Worm (Caenorhabditis elegans) whole organism, late embryonic: ENCODE measurements around the gene old-1.

Source experiments
- che-1 ChIP-seq: sonication (generic microtip); optimal IDR thresholded peaks from 2 replicates; lab custom pipeline; 2016; ENCODE audit warnings: mild to moderate bottlenecking, missing genetic modification characterization, missing compliant biosample characterization
- dve-1 ChIP-seq: sonication (generic microtip); optimal IDR thresholded peaks from 2 replicates; lab custom pipeline; 2017; ENCODE audit warnings: antibody characterized with exemption, mild to moderate bottlenecking, missing genetic modification characterization, missing compliant biosample characterization
- fkh-10 ChIP-seq: fragments of 150-350 bp; optimal IDR thresholded peaks from 2 replicates; lab custom pipeline; 2014; ENCODE audit warnings: missing biosample characterization, missing genetic modification reagents, missing genetic modification characterization
- hlh-13 ChIP-seq: fragments of 200-800 bp; sonication (Bioruptor generic); optimal IDR thresholded peaks from 2 replicates; lab custom pipeline; 2018; ENCODE audit warnings: mild to moderate bottlenecking, missing genetic modification characterization, missing compliant biosample characterization
- nfya-1 ChIP-seq: sonication (generic microtip); optimal IDR thresholded peaks from 2 replicates; lab custom pipeline; 2017; ENCODE audit warnings: missing genetic modification characterization, mild to moderate bottlenecking, missing compliant biosample characterization, antibody characterized with exemption, moderate library complexity
- pax-1 ChIP-seq: fragments of 150-350 bp; optimal IDR thresholded peaks from 2 replicates; lab custom pipeline; 2014; ENCODE audit warnings: missing biosample characterization, missing genetic modification characterization
- pqm-1 ChIP-seq: sonication (generic microtip); optimal IDR thresholded peaks from 2 replicates; lab custom pipeline; 2016; ENCODE audit warnings: missing genetic modification characterization, missing compliant biosample characterization
- sox-2 ChIP-seq: fragments of 200-800 bp; sonication (Bioruptor generic); IDR thresholded peaks from 2 replicates; pipeline ENCODE4 v1.3.6; 2022; ENCODE audit warnings: missing genetic modification reagents, missing genetic modification characterization, missing compliant biosample characterization
- syd-9 ChIP-seq: sonication (generic microtip); optimal IDR thresholded peaks from 2 replicates; lab custom pipeline; 2016; ENCODE audit warnings: mild to moderate bottlenecking, missing genetic modification characterization, moderate library complexity, missing compliant biosample characterization

DNA sequence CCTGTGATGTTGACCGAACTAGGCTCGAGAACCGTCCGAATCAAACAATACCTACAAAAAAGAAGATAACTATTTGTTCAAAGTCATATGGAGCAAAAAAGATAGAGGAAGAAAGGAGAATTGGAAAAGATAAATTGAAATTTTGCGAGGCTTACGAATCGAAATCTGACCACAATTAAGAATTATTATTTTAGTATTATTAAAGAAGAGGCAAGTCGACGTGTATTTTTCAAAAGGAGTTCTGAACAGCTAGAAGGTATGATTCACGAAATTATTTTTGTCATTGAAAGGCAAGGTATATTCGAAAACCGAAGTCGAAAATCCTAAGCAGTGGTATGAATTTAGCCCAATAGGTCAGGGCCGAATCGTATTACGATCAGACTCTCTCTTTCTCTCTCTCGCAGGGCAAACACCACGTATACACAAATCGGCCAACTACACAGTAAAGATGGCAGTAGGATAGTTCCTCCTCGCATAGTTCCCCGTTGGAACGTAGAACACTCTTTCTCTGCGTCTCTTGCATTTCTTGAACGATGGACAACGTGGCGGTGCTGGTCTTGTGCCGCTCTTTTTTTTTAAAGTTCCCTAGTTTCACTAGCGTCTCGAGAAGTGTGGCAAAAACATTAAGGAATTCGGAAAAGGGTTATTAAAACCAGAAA lies 22.6 kb upstream of the old-1 start, which contains the start of gene vgln-1:
- TF ChIP-seq dve-1 (tag; lab: Kevin White, UChicago) (no peak), che-1 (tag; lab: Kevin White, UChicago) (no peak), fkh-10 (GFP tag; lab: Kevin White, UChicago) (no peak), pqm-1 (tag; lab: Kevin White, UChicago) (no peak), sox-2 (GFP tag; lab: Robert Waterston, UW) (no peak), pax-1 (no peak), nfya-1 (tag; lab: Kevin White, UChicago) (no peak), syd-9 (tag; lab: Kevin White, UChicago) (no peak), hlh-13 (GFP tag; lab: Kevin White, UChicago) (no peak)
